Worm (Caenorhabditis elegans) whole organism, early embryonic: Measurements from ENCODE around the gene srx-65.

Experiments
- F13C5.2 ChIP-seq: sonication (generic microtip); optimal IDR thresholded peaks from 2 replicates; lab custom pipeline; 2017; ENCODE audit warnings: mild to moderate bottlenecking, missing genetic modification characterization, inconsistent platforms, missing compliant biosample characterization
- aly-1 ChIP-seq: sonication (generic microtip); optimal IDR thresholded peaks from 2 replicates; lab custom pipeline; 2016; ENCODE audit warnings: missing genetic modification characterization, missing compliant biosample characterization
- ama-1 ChIP-seq: fragments of 150-350 bp; optimal IDR thresholded peaks from 2 replicates; lab custom pipeline; 2014
- ets-7 ChIP-seq: sonication (generic microtip); optimal IDR thresholded peaks from 2 replicates; lab custom pipeline; 2016; ENCODE audit warnings: missing genotype, missing genetic modification characterization, missing compliant biosample characterization
- flt-1 ChIP-seq: fragments of 200-800 bp; sonication (Bioruptor generic); IDR thresholded peaks from 2 replicates; pipeline ENCODE4 v1.3.6; 2022; ENCODE audit warnings: missing genetic modification characterization, missing compliant biosample characterization
- hnd-1 ChIP-seq: sonication (generic microtip); optimal IDR thresholded peaks from 2 replicates; lab custom pipeline; 2016; ENCODE audit warnings: missing genetic modification characterization, missing compliant biosample characterization
- pes-1 ChIP-seq: fragments of 200-800 bp; sonication (Bioruptor generic); IDR thresholded peaks from 2 replicates; pipeline ENCODE4 v1.3.6; 2022; ENCODE audit warnings: missing genetic modification reagents, missing genetic modification characterization, missing compliant biosample characterization
- sea-1 ChIP-seq: fragments of 200-800 bp; sonication (Bioruptor generic); conservative IDR thresholded peaks from 2 replicates; pipeline ENCODE4 v1.3.6; 2022; ENCODE audit warnings: missing genetic modification characterization, missing compliant biosample characterization
- tbx-11 ChIP-seq: fragments of 200-800 bp; sonication (Bioruptor generic); IDR thresholded peaks from 2 replicates; pipeline ENCODE4 v1.3.6; 2022; ENCODE audit warnings: missing genetic modification characterization, missing compliant biosample characterization
- tra-4 ChIP-seq: sonication (generic microtip); optimal IDR thresholded peaks from 2 replicates; lab custom pipeline; 2017; ENCODE audit warnings: missing genetic modification characterization, missing compliant biosample characterization

DNA sequence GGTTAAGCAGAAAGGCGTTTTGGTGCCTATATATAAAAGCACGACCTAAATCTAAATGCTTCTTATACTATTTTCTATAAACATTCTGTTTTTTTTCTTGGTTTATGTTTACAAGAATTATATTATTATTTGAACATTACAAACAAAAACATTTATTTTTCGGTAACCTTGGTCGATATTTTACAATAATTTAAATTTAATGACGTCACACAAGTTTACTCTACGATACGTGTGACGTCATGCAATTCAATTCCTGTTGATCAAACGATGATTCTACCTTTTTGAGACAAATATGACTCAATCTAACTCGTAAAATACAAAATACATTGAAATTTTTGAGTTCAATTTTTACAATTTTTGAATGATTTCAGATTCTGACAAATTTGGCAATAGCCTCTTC is 25.7 kb upstream of the srx-65 start:
- TF ChIP-seq aly-1 (tag; lab: Kevin White, UChicago) (no peak), tbx-11 (GFP tag; lab: Robert Waterston, UW) (no peak), ama-1 (lab: Kevin White, UChicago) (no peak), flt-1 (GFP tag; lab: Robert Waterston, UW) (no peak), tra-4 (tag; lab: Kevin White, UChicago) (no peak), pes-1 (GFP tag; lab: Robert Waterston, UW) (no peak), sea-1 (GFP tag; lab: Robert Waterston, UW) (no peak), ets-7 (no peak), hnd-1 (no peak), F13C5.2 (tag; lab: Kevin White, UChicago) (no peak)
